Worm (Caenorhabditis elegans) whole organism, young adult: ENCODE results near the gene arv-1.

Experiments used
- B0019.2 ChIP-seq: fragments of 200-800 bp; sonication (Bioruptor generic); conservative IDR thresholded peaks from 2 replicates; pipeline ENCODE4 v1.3.6; 2022; ENCODE audit warnings: missing genetic modification reagents, missing genetic modification characterization, missing compliant biosample characterization
- F33H1.4 ChIP-seq: fragments of 200-800 bp; sonication (Bioruptor generic); IDR thresholded peaks from 2 replicates; pipeline ENCODE4 v1.3.6; 2022; ENCODE audit warnings: missing genetic modification reagents, missing genetic modification characterization, missing compliant biosample characterization
- F49E8.2 ChIP-seq: sonication (generic microtip); optimal IDR thresholded peaks from 3 replicates; lab custom pipeline; 2017; ENCODE audit warnings: missing genetic modification characterization, mild to moderate bottlenecking, missing compliant biosample characterization, antibody characterized with exemption, moderate library complexity; ENCODE audit not compliant: insufficient read depth
- F57C9.4 ChIP-seq: sonication (generic microtip); optimal IDR thresholded peaks from 2 replicates; lab custom pipeline; 2017; ENCODE audit warnings: mild to moderate bottlenecking, missing genetic modification characterization, missing compliant biosample characterization
- K12H6.12 ChIP-seq: fragments of 200-800 bp; sonication (Bioruptor generic); optimal IDR thresholded peaks from 2 replicates; lab custom pipeline; 2018; ENCODE audit warnings: mild to moderate bottlenecking, missing genetic modification characterization, missing compliant biosample characterization
- Y79H2A.3 ChIP-seq: fragments of 200-800 bp; sonication (Bioruptor generic); conservative IDR thresholded peaks from 2 replicates; pipeline ENCODE4 v1.3.6; 2022; ENCODE audit warnings: missing genetic modification reagents, missing genetic modification characterization, missing compliant biosample characterization
- Y95B8A.8 ChIP-seq: fragments of 200-800 bp; sonication (Bioruptor generic); IDR thresholded peaks from 2 replicates; pipeline ENCODE4 v1.3.6; 2022; ENCODE audit warnings: missing genetic modification reagents, missing genetic modification characterization, missing compliant biosample characterization
- attf-5 ChIP-seq: fragments of 200-800 bp; sonication (Bioruptor generic); optimal IDR thresholded peaks from 2 replicates; lab custom pipeline; 2018; ENCODE audit warnings: mild to moderate bottlenecking, missing genetic modification characterization, missing compliant biosample characterization
- attf-6 ChIP-seq: fragments of 200-800 bp; sonication (Bioruptor generic); IDR thresholded peaks from 2 replicates; pipeline ENCODE4 v1.3.6; 2022; ENCODE audit warnings: missing genetic modification reagents, missing genetic modification characterization, missing compliant biosample characterization
- cebp-1 ChIP-seq, 2 experiments: fragments of 200-800 bp in 1 of 2; sonication (Bioruptor generic) in 1 of 2; sonication (generic microtip) in 1 of 2; IDR thresholded peaks in 1 of 2; optimal IDR thresholded peaks in 1 of 2; 2 replicates each; pipeline versions ENCODE4 v1.3.6 to Lab custom; 2017 to 2022; ENCODE audit warnings: missing compliant biosample characterization in 2 of 2, missing genetic modification characterization in 2 of 2, mild to moderate bottlenecking in 1 of 2, missing genetic modification reagents in 1 of 2, moderate library complexity in 1 of 2
- ceh-100 ChIP-seq: fragments of 200-800 bp; sonication (Bioruptor generic); IDR thresholded peaks from 2 replicates; pipeline ENCODE4 v1.3.6; 2022; ENCODE audit warnings: missing genetic modification reagents, missing genetic modification characterization, missing compliant biosample characterization
- ceh-27 ChIP-seq: fragments of 200-800 bp; sonication (Bioruptor generic); optimal IDR thresholded peaks from 2 replicates; lab custom pipeline; 2018; ENCODE audit warnings: mild to moderate bottlenecking, missing genetic modification characterization, moderate library complexity, missing compliant biosample characterization
- ceh-79 ChIP-seq: sonication (generic microtip); optimal IDR thresholded peaks from 2 replicates; lab custom pipeline; 2017; ENCODE audit warnings: mild to moderate bottlenecking, missing genetic modification characterization, missing compliant biosample characterization
- ceh-91 ChIP-seq: fragments of 200-800 bp; sonication (Bioruptor generic); IDR thresholded peaks from 2 replicates; pipeline ENCODE4 v1.3.6; 2022; ENCODE audit warnings: missing genetic modification reagents, missing genetic modification characterization, missing compliant biosample characterization
- fkh-3 ChIP-seq: sonication (generic microtip); optimal IDR thresholded peaks from 2 replicates; lab custom pipeline; 2016; ENCODE audit warnings: mild to moderate bottlenecking, missing genetic modification characterization, missing compliant biosample characterization
- hlh-26 ChIP-seq: fragments of 200-800 bp; sonication (Bioruptor generic); conservative IDR thresholded peaks from 2 replicates; pipeline ENCODE4 v1.3.6; 2022; ENCODE audit warnings: missing genetic modification reagents, missing genetic modification characterization, missing compliant biosample characterization
- hmg-1.2 ChIP-seq: fragments of 200-800 bp; sonication (Bioruptor generic); IDR thresholded peaks from 2 replicates; pipeline ENCODE4 v1.3.6; 2022; ENCODE audit warnings: missing genetic modification reagents, missing genetic modification characterization, missing compliant biosample characterization
- let-526 ChIP-seq: fragments of 200-800 bp; sonication (Bioruptor generic); IDR thresholded peaks from 2 replicates; pipeline ENCODE4 v1.3.6; 2022; ENCODE audit warnings: missing genetic modification reagents, missing genetic modification characterization, missing compliant biosample characterization
- lsl-1 ChIP-seq: fragments of 200-800 bp; sonication (Bioruptor generic); optimal IDR thresholded peaks from 2 replicates; lab custom pipeline; 2018; ENCODE audit warnings: mild to moderate bottlenecking, missing genetic modification characterization, moderate library complexity, missing compliant biosample characterization
- madf-3 ChIP-seq: fragments of 200-800 bp; sonication (Bioruptor generic); IDR thresholded peaks from 2 replicates; pipeline ENCODE4 v1.3.6; 2022; ENCODE audit warnings: missing genetic modification reagents, missing genetic modification characterization, missing compliant biosample characterization
- mcd-1 ChIP-seq: fragments of 200-800 bp; sonication (Bioruptor generic); IDR thresholded peaks from 2 replicates; pipeline ENCODE4 v1.3.6; 2022; ENCODE audit warnings: missing genetic modification reagents, missing genetic modification characterization, missing compliant biosample characterization
- nfya-2 ChIP-seq: fragments of 200-800 bp; sonication (Bioruptor generic); IDR thresholded peaks from 2 replicates; pipeline ENCODE4 v1.3.6; 2022; ENCODE audit warnings: missing genetic modification reagents, missing genetic modification characterization, missing compliant biosample characterization
- nfyb-1 ChIP-seq: fragments of 200-800 bp; sonication (Bioruptor generic); IDR thresholded peaks from 2 replicates; pipeline ENCODE4 v1.3.6; 2022; ENCODE audit warnings: missing genetic modification reagents, missing genetic modification characterization, missing compliant biosample characterization
- nhr-179 ChIP-seq: sonication (generic microtip); optimal IDR thresholded peaks from 2 replicates; lab custom pipeline; 2016; ENCODE audit warnings: mild to moderate bottlenecking, missing genetic modification characterization, missing compliant biosample characterization
- nhr-80 ChIP-seq: sonication (generic microtip); optimal IDR thresholded peaks from 2 replicates; lab custom pipeline; 2016; ENCODE audit warnings: missing genetic modification characterization, missing compliant biosample characterization
- rec-8 ChIP-seq, 2 experiments: sonication (generic microtip); optimal IDR thresholded peaks; 2 replicates each; lab custom pipeline; 2016; ENCODE audit warnings: mild to moderate bottlenecking in 2 of 2, missing genetic modification characterization in 2 of 2, missing genetic modification reagents in 2 of 2, missing genotype in 2 of 2, missing biosample characterization in 1 of 2, missing compliant biosample characterization in 1 of 2, moderate library complexity in 1 of 2
- snpc-1.1 ChIP-seq: sonication (generic microtip); optimal IDR thresholded peaks from 2 replicates; lab custom pipeline; 2017; ENCODE audit warnings: missing genetic modification characterization, mild to moderate bottlenecking, missing compliant biosample characterization, antibody characterized with exemption, moderate library complexity, missing genotype, missing genetic modification reagents; ENCODE audit not compliant: insufficient read depth
- snpc-1.3 ChIP-seq: sonication (generic microtip); optimal IDR thresholded peaks from 2 replicates; lab custom pipeline; 2017; ENCODE audit warnings: missing genetic modification characterization, mild to moderate bottlenecking, missing compliant biosample characterization, antibody characterized with exemption, moderate library complexity, missing genotype, missing genetic modification reagents; ENCODE audit not compliant: insufficient read depth
- snpc-3.4 ChIP-seq: sonication (generic microtip); optimal IDR thresholded peaks from 2 replicates; lab custom pipeline; 2017; ENCODE audit warnings: missing genetic modification characterization, mild to moderate bottlenecking, missing compliant biosample characterization, antibody characterized with exemption, moderate library complexity, missing genotype, missing genetic modification reagents
- snpc-4 ChIP-seq, 5 experiments: fragments of 150-350 bp in 1 of 5; sonication (generic microtip) in 4 of 5; optimal IDR thresholded peaks; 2 replicates each; lab custom pipeline; 2014 to 2018; ENCODE audit warnings: missing genetic modification characterization in 5 of 5, missing biosample characterization in 3 of 5, antibody characterized with exemption in 2 of 5, mild to moderate bottlenecking in 2 of 5, missing compliant biosample characterization in 2 of 5, missing genotype in 2 of 5, moderate library complexity in 2 of 5, missing genetic modification reagents in 1 of 5
- tbp1 ChIP-seq: fragments of 200-800 bp; sonication (Bioruptor generic); optimal IDR thresholded peaks from 2 replicates; lab custom pipeline; 2018; ENCODE audit warnings: mild to moderate bottlenecking, missing genetic modification characterization, missing compliant biosample characterization
- unc-130 ChIP-seq: sonication (generic microtip); optimal IDR thresholded peaks from 2 replicates; lab custom pipeline; 2016; ENCODE audit warnings: missing genetic modification reagents, missing genetic modification characterization, missing compliant biosample characterization
- xnd-1 ChIP-seq: sonication (generic microtip); optimal IDR thresholded peaks from 2 replicates; lab custom pipeline; 2016; ENCODE audit warnings: missing genotype, missing genetic modification reagents, missing genetic modification characterization, missing compliant biosample characterization
- ztf-18 ChIP-seq: sonication (generic microtip); optimal IDR thresholded peaks from 2 replicates; lab custom pipeline; 2016; ENCODE audit warnings: missing genotype, mild to moderate bottlenecking, missing genetic modification characterization, missing compliant biosample characterization
- ztf-25 ChIP-seq: fragments of 200-800 bp; sonication (Bioruptor generic); IDR thresholded peaks from 2 replicates; pipeline ENCODE4 v1.3.6; 2022; ENCODE audit warnings: missing genetic modification reagents, missing genetic modification characterization, missing compliant biosample characterization
- ztf-6 ChIP-seq: fragments of 200-800 bp; sonication (Bioruptor generic); IDR thresholded peaks from 2 replicates; pipeline ENCODE4 v1.3.6; 2022; ENCODE audit warnings: missing genetic modification reagents, missing genetic modification characterization, missing compliant biosample characterization

Gene arv-1

ce11 chrII:10197091-10197675, 3.4 kb downstream of the arv-1 start, which contains the start of gene R05H5.3 (continued):
- peak; percentile 72; the same call in 1 of the 2 replicates for TF ChIP-seq Y79H2A.3
- TF ChIP-seq ceh-79 (tag; lab: Kevin White, UChicago) = no peak
- peak in 1 of 2 experiments; percentile 14 for TF ChIP-seq rec-8 (tag; optimal IDR thresholded peaks at IDR 0.05; lab: Kevin White, UChicago)
- peak; percentile 79 for TF ChIP-seq F33H1.4 (GFP tag; lab: Robert Waterston, UW)
- TF ChIP-seq attf-6 (GFP tag; lab: Robert Waterston, UW) = peak; percentile 49; the same call in 1 of the 2 replicates
- TF ChIP-seq snpc-3.4 = peak; percentile 70
- TF ChIP-seq hmg-1.2 (GFP tag; lab: Robert Waterston, UW) = peak; percentile 66; the same call in 1 of the 2 replicates
- peak; percentile 90 for TF ChIP-seq B0019.2 (GFP tag; lab: Robert Waterston, UW)
- peak; percentile 90 for TF ChIP-seq mcd-1 (GFP tag; lab: Robert Waterston, UW)
- peak; percentile 82 for TF ChIP-seq madf-3 (GFP tag; lab: Robert Waterston, UW)
- peak; percentile 80 for TF ChIP-seq lsl-1
- TF ChIP-seq ztf-6 (GFP tag; lab: Robert Waterston, UW) = 0 out of 2 replicates have a peak, but pooled peaks have one; percentile 36
- TF ChIP-seq cebp-1 (GFP tag; IDR thresholded peaks at IDR 0.05; lab: Robert Waterston, UW) = no peak; the same call in 1 of the 2 replicates
- TF ChIP-seq cebp-1 (tag; optimal IDR thresholded peaks at IDR 0.05; lab: Kevin White, UChicago) = no peak
- no peak for TF ChIP-seq nfya-2 (GFP tag; lab: Robert Waterston, UW)
- TF ChIP-seq ceh-27 (GFP tag; lab: Kevin White, UChicago) = no peak
- TF ChIP-seq snpc-1.3 (tag; lab: Kevin White, UChicago) = peak; percentile 40
- TF ChIP-seq fkh-3 (tag; lab: Kevin White, UChicago) = no peak
- peak; percentile 24 for TF ChIP-seq nhr-80 (tag; lab: Kevin White, UChicago)
- TF ChIP-seq let-526 = no peak
- peak; percentile 54 for TF ChIP-seq snpc-1.1 (tag; lab: Kevin White, UChicago)
- TF ChIP-seq tbp1 (GFP tag; lab: Kevin White, UChicago) = peak; percentile 57
- TF ChIP-seq unc-130 (GFP tag; lab: Kevin White, UChicago) = peak; percentile 92
- TF ChIP-seq ceh-91 (GFP tag; lab: Robert Waterston, UW) = peak; percentile 94
- peak; percentile 58 for TF ChIP-seq ztf-18 (tag; lab: Kevin White, UChicago)
- TF ChIP-seq ztf-25 (GFP tag; lab: Robert Waterston, UW) = peak; percentile 65; the same call in 1 of the 2 replicates
- TF ChIP-seq xnd-1 = peak; percentile 81
- TF ChIP-seq F57C9.4 (tag; lab: Kevin White, UChicago) = no peak
- peak; percentile 37 for TF ChIP-seq snpc-4 (GFP tag; optimal IDR thresholded peaks at IDR 0.05; lab: Kevin White, UChicago)
- no peak for TF ChIP-seq snpc-4 (tag; optimal IDR thresholded peaks at IDR 0.05; lab: Kevin White, UChicago)
- TF ChIP-seq nhr-179 (tag; lab: Kevin White, UChicago) = no peak
- peak; percentile 76 for TF ChIP-seq attf-5 (GFP tag; lab: Kevin White, UChicago)
- peak; percentile 94 for TF ChIP-seq ceh-100 (GFP tag; lab: Robert Waterston, UW)
- no peak for TF ChIP-seq K12H6.12
- no peak for TF ChIP-seq hlh-26 (GFP tag; lab: Robert Waterston, UW)
- TF ChIP-seq Y95B8A.8 (GFP tag; lab: Robert Waterston, UW) = peak; percentile 75
- 0 out of 2 replicates have a peak, but pooled peaks have one; percentile 19 for TF ChIP-seq nfyb-1 (GFP tag; lab: Robert Waterston, UW)
- TF ChIP-seq F49E8.2 (tag; lab: Kevin White, UChicago) = peak; percentile 74
